Fruit fly (Drosophila melanogaster): ENCODE data around the gene mRpL46.

- no peak for TF ChIP-seq pan (optimal IDR thresholded peaks at IDR 0.05)
- TF ChIP-seq EcR (GFP tag; optimal IDR thresholded peaks at IDR 0.05) = no peak
Measured at dm6 chr3L:1818834-1819233, 41.6 kb downstream of the mRpL46 start.

All from whole organism.